Worm (Caenorhabditis elegans): ENCODE results near the gene sre-4.

ce11 chrIV:9770798-9771197 is 13.8 kb downstream of the sre-4 start:
- TF ChIP-seq egl-43 (GFP tag; IDR thresholded peaks at IDR 0.05): no peak
- no peak for TF ChIP-seq ztf-11 (tag; optimal IDR thresholded peaks at IDR 0.05)
- no peak for TF ChIP-seq F26F4.8 (GFP tag; conservative IDR thresholded peaks at IDR 0.05)
- no peak for TF ChIP-seq hmg-1.1 (GFP tag; IDR thresholded peaks at IDR 0.05)
